Worm (Caenorhabditis elegans) whole organism, L1 larva: Measurements from ENCODE around the gene dmsr-5.

ENCODE experiments used
- blmp-1 ChIP-seq: fragments of 150-350 bp; optimal IDR thresholded peaks from 2 replicates; lab custom pipeline; 2014; ENCODE audit warnings: missing biosample characterization, missing genetic modification characterization
- ces-1 ChIP-seq: fragments of 150-350 bp; optimal IDR thresholded peaks from 2 replicates; lab custom pipeline; 2014; ENCODE audit warnings: missing biosample characterization, missing genetic modification reagents, missing genetic modification characterization
- lin-39 ChIP-seq: fragments of 150-350 bp; optimal IDR thresholded peaks from 2 replicates; lab custom pipeline; 2014; ENCODE audit warnings: missing biosample characterization, missing genetic modification reagents, missing genetic modification characterization
- lsy-2 ChIP-seq, 2 experiments: fragments of 150-350 bp; optimal IDR thresholded peaks; 2 replicates each; lab custom pipeline; 2014; ENCODE audit warnings: missing biosample characterization in 2 of 2, missing genetic modification characterization in 2 of 2
- mef-2 ChIP-seq: fragments of 150-350 bp; optimal IDR thresholded peaks from 2 replicates; lab custom pipeline; 2014; ENCODE audit warnings: missing biosample characterization, missing genetic modification characterization
- nhr-237 ChIP-seq: fragments of 150-350 bp; optimal IDR thresholded peaks from 2 replicates; lab custom pipeline; 2014; ENCODE audit warnings: missing biosample characterization, missing genetic modification characterization
- nhr-28 ChIP-seq: fragments of 150-350 bp; optimal IDR thresholded peaks from 2 replicates; lab custom pipeline; 2014; ENCODE audit warnings: missing biosample characterization, missing genetic modification characterization
- nhr-76 ChIP-seq: sonication (generic microtip); optimal IDR thresholded peaks from 2 replicates; lab custom pipeline; 2017; ENCODE audit warnings: missing biosample characterization, missing genetic modification characterization
- nhr-77 ChIP-seq: fragments of 150-350 bp; optimal IDR thresholded peaks from 2 replicates; lab custom pipeline; 2014; ENCODE audit warnings: missing biosample characterization, missing genetic modification characterization
- snpc-4 ChIP-seq: fragments of 150-350 bp; optimal IDR thresholded peaks from 2 replicates; lab custom pipeline; 2014; ENCODE audit warnings: missing biosample characterization, missing genetic modification characterization
- tbx-2 ChIP-seq: sonication (generic microtip); optimal IDR thresholded peaks from 2 replicates; lab custom pipeline; 2016; ENCODE audit warnings: missing genetic modification characterization, missing compliant biosample characterization
- unc-130 ChIP-seq: fragments of 150-350 bp; optimal IDR thresholded peaks from 2 replicates; lab custom pipeline; 2017; ENCODE audit warnings: missing biosample characterization, missing genetic modification characterization, inconsistent platforms
- unc-62 ChIP-seq: fragments of 150-350 bp; optimal IDR thresholded peaks from 2 replicates; lab custom pipeline; 2014; ENCODE audit warnings: missing biosample characterization, missing genetic modification reagents, missing genetic modification characterization

DNA sequence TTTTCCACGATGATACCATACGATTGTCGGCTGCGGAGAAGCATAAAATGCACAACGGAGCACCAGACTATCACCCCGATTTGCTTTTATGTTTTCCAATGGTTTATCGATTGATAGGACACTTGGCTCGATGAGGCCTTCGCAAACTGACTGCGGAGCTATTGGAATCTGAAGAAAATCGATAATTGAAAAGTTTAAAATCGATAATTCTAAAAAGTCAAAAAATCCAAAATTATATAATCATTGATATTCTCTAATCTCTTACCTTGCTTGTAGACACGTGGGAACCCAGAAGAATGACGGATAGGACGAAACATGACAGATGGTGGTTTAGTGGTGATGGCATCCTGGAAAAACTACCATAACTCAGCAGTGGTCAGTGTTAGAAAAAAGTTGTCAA is 41.9 kb downstream of the dmsr-5 start, which contains the start of gene zig-5:
- TF ChIP-seq tbx-2 (no peak), lsy-2 (tag; optimal IDR thresholded peaks at IDR 0.05; lab: Kevin White, UChicago) (no peak), nhr-237 (tag; lab: Kevin White, UChicago) (no peak), nhr-77 (no peak), mef-2 (no peak), lin-39 (no peak), unc-130 (no peak), snpc-4 (tag; lab: Kevin White, UChicago) (no peak), blmp-1 (tag; lab: Kevin White, UChicago) (no peak), nhr-76 (no peak), ces-1 (GFP tag; lab: Kevin White, UChicago) (no peak), nhr-28 (tag; lab: Kevin White, UChicago) (no peak), unc-62 (no peak)
